Worm (Caenorhabditis elegans): Measurements from ENCODE around the gene R107.5.
A peak's percentile ranks its signal among the peaks of the same experiment; 100 is the strongest.

R107.5 gene

ce11 chrIII:9084329-9084728 is 30.7 kb upstream of the R107.5 start:
- no peak for TF ChIP-seq hmg-20 (GFP tag; IDR thresholded peaks at IDR 0.05)
- TF ChIP-seq B0336.3 (GFP tag; IDR thresholded peaks at IDR 0.05): 0 out of 2 replicates have a peak, but pooled peaks have one; percentile 14
- TF ChIP-seq tbp1 (GFP tag; optimal IDR thresholded peaks at IDR 0.05): no peak
- 0 out of 2 replicates have a peak, but pooled peaks have one; percentile 11 for TF ChIP-seq mcd-1 (GFP tag; IDR thresholded peaks at IDR 0.05)
- TF ChIP-seq madf-10 (tag; optimal IDR thresholded peaks at IDR 0.05): no peak
- TF ChIP-seq bed-1 (GFP tag; IDR thresholded peaks at IDR 0.05): no peak
- no peak for TF ChIP-seq cebp-1 (GFP tag; IDR thresholded peaks at IDR 0.05)
- TF ChIP-seq cebp-1 (tag; optimal IDR thresholded peaks at IDR 0.05): peak; percentile 13

ce11 chrIII:9083118-9083517 is 29.5 kb upstream of the R107.5 start:
- TF ChIP-seq lin-35 (GFP tag; optimal IDR thresholded peaks at IDR 0.05): peak in 1 of 3 experiments; percentile 11
- peak; percentile 42 for TF ChIP-seq somi-1 (GFP tag; optimal IDR thresholded peaks at IDR 0.05)
- no peak for TF ChIP-seq ama-1 (optimal IDR thresholded peaks at IDR 0.05)
- TF ChIP-seq ama-1 (GFP tag; optimal IDR thresholded peaks at IDR 0.05): no peak

ce11 chrIII:9081763-9082162 is 28.2 kb upstream of the R107.5 start, which contains the start of gene far-2:
TSS of gene far-2 (plus strand) at chrIII:9081828.
- TF ChIP-seq egrh-3 (GFP tag; IDR thresholded peaks at IDR 0.05) (0 out of 2 replicates have a peak, but pooled peaks have one; percentile 6), zfh-2 (GFP tag; conservative IDR thresholded peaks at IDR 0.05) (peak; percentile 75), nfyb-1 (GFP tag; IDR thresholded peaks at IDR 0.05) (0 out of 2 replicates have a peak, but pooled peaks have one; percentile 46), madf-6 (GFP tag; IDR thresholded peaks at IDR 0.05) (no peak)

- TF ChIP-seq gei-17 (GFP tag; optimal IDR thresholded peaks at IDR 0.05): no peak
- no peak for TF ChIP-seq madf-6 (GFP tag; IDR thresholded peaks at IDR 0.05)
- TF ChIP-seq ceh-79 (tag; optimal IDR thresholded peaks at IDR 0.05): no peak
- no peak for TF ChIP-seq F37B4.10 (GFP tag; IDR thresholded peaks at IDR 0.05)
- TF ChIP-seq F33H1.4 (GFP tag; IDR thresholded peaks at IDR 0.05): no peak
- no peak for TF ChIP-seq attf-3 (GFP tag; conservative IDR thresholded peaks at IDR 0.05)
- no peak for TF ChIP-seq F10E7.11 (tag; optimal IDR thresholded peaks at IDR 0.05)
- TF ChIP-seq aptf-3 (GFP tag; IDR thresholded peaks at IDR 0.05): no peak
- no peak for TF ChIP-seq dpl-1 (GFP tag; optimal IDR thresholded peaks at IDR 0.05)
- TF ChIP-seq tlf-1 (GFP tag; optimal IDR thresholded peaks at IDR 0.05): no peak
- TF ChIP-seq tbp1 (GFP tag; optimal IDR thresholded peaks at IDR 0.05): no peak
- no peak for TF ChIP-seq athp-1 (tag; optimal IDR thresholded peaks at IDR 0.05)
- TF ChIP-seq nhr-120 (GFP tag; IDR thresholded peaks at IDR 0.05): no peak
- TF ChIP-seq ceh-40 (GFP tag; IDR thresholded peaks at IDR 0.05): no peak
- TF ChIP-seq ceh-27 (GFP tag; optimal IDR thresholded peaks at IDR 0.05): no peak
- TF ChIP-seq dpff-1 (tag; optimal IDR thresholded peaks at IDR 0.05): no peak
- TF ChIP-seq mel-28 (tag; optimal IDR thresholded peaks at IDR 0.05; ENCODE audit: borderline replicate concordance): no peak
- no peak for TF ChIP-seq ztf-25 (GFP tag; IDR thresholded peaks at IDR 0.05)
- no peak for TF ChIP-seq lir-1 (GFP tag; conservative IDR thresholded peaks at IDR 0.05)
Observed at ce11 chrIII:9081055-9081454, 27.5 kb upstream of the R107.5 start, which contains the start of gene far-1. TSS of gene far-1 (minus strand) at chrIII:9081179.

- TF ChIP-seq ceh-27 (GFP tag; optimal IDR thresholded peaks at IDR 0.05) (no peak), ztf-25 (GFP tag; IDR thresholded peaks at IDR 0.05) (no peak), lsl-1 (GFP tag; optimal IDR thresholded peaks at IDR 0.05) (no peak), efl-1 (GFP tag; optimal IDR thresholded peaks at IDR 0.05) (no peak), snpc-4 (GFP tag; optimal IDR thresholded peaks at IDR 0.05) (no peak), snpc-4 (tag; optimal IDR thresholded peaks at IDR 0.05) (no peak), C06A6.2 (GFP tag; conservative IDR thresholded peaks at IDR 0.05) (no peak), F57C9.4 (tag; optimal IDR thresholded peaks at IDR 0.05) (no peak), fkh-3 (tag; optimal IDR thresholded peaks at IDR 0.05) (no peak), snpc-1.1 (tag; optimal IDR thresholded peaks at IDR 0.05; ENCODE audit: insufficient read depth) (no peak), ztf-6 (GFP tag; IDR thresholded peaks at IDR 0.05) (no peak), attf-6 (GFP tag; IDR thresholded peaks at IDR 0.05) (no peak), rec-8 (tag; optimal IDR thresholded peaks at IDR 0.05) (no peak), unc-130 (GFP tag; optimal IDR thresholded peaks at IDR 0.05) (no peak)
Observed at ce11 chrIII:9080127-9080526, 26.5 kb upstream of the R107.5 start.

Measured in whole organism, young adult.